Worm (Caenorhabditis elegans) whole organism, L4 larva: Measurements from ENCODE around the gene top-3.

Experiments
- F26F4.8 ChIP-seq: fragments of 200-800 bp; sonication (Bioruptor generic); conservative IDR thresholded peaks from 2 replicates; pipeline ENCODE4 v1.3.6; 2022; ENCODE audit warnings: missing genetic modification characterization, missing compliant biosample characterization
- F44E2.7 ChIP-seq: fragments of 200-800 bp; sonication (Bioruptor generic); IDR thresholded peaks from 2 replicates; pipeline ENCODE4 v2.1.2; 2022; ENCODE audit warnings: missing genetic modification characterization, missing compliant biosample characterization
- F49E8.2 ChIP-seq: sonication (generic microtip); optimal IDR thresholded peaks from 2 replicates; lab custom pipeline; 2016; ENCODE audit warnings: missing compliant biosample characterization, mild to moderate bottlenecking, missing genetic modification characterization, borderline replicate concordance
- R02D3.7 ChIP-seq: fragments of 150-350 bp; sonication (generic microtip); optimal IDR thresholded peaks from 3 replicates; lab custom pipeline; 2014; ENCODE audit warnings: missing biosample characterization, missing genetic modification characterization
- Y75B8A.6 ChIP-seq: fragments of 200-800 bp; sonication (Bioruptor generic); IDR thresholded peaks from 2 replicates; pipeline ENCODE4 v1.3.6; 2022; ENCODE audit warnings: missing genetic modification reagents, missing genetic modification characterization, missing compliant biosample characterization
- ZK337.2 ChIP-seq: fragments of 200-800 bp; sonication (Bioruptor generic); IDR thresholded peaks from 2 replicates; pipeline ENCODE4 v1.3.6; 2022; ENCODE audit warnings: missing genetic modification reagents, missing genetic modification characterization, missing compliant biosample characterization
- ZK546.5 ChIP-seq, 2 experiments: sonication (generic microtip); optimal IDR thresholded peaks; 2 replicates each; lab custom pipeline; 2017; ENCODE audit warnings: missing biosample characterization in 2 of 2, missing genetic modification characterization in 2 of 2
- aha-1 ChIP-seq: fragments of 150-350 bp; peaks from one replicate; lab custom pipeline; 2014; ENCODE audit warnings: missing biosample characterization, missing genetic modification characterization
- aly-2 ChIP-seq: sonication (generic microtip); optimal IDR thresholded peaks from 2 replicates; lab custom pipeline; 2018; ENCODE audit warnings: missing biosample characterization, missing genetic modification characterization
- attf-4 ChIP-seq: sonication (generic microtip); optimal IDR thresholded peaks from 3 replicates; lab custom pipeline; 2017; ENCODE audit warnings: missing biosample characterization, missing genetic modification characterization
- ceh-28 ChIP-seq: fragments of 150-350 bp; optimal IDR thresholded peaks from 2 replicates; lab custom pipeline; 2014; ENCODE audit warnings: missing biosample characterization, missing genetic modification reagents, missing genetic modification characterization
- ceh-32 ChIP-seq: sonication (generic microtip); optimal IDR thresholded peaks from 2 replicates; lab custom pipeline; 2016; ENCODE audit warnings: mild to moderate bottlenecking, missing genetic modification characterization, missing compliant biosample characterization; ENCODE audit not compliant: poor library complexity
- ceh-62 ChIP-seq: sonication (generic microtip); optimal IDR thresholded peaks from 2 replicates; lab custom pipeline; 2017; ENCODE audit warnings: missing biosample characterization, missing genetic modification characterization
- daf-16 ChIP-seq, 3 experiments: sonication (generic microtip); optimal IDR thresholded peaks; 2 replicates each; lab custom pipeline; 2016 to 2017; ENCODE audit warnings: missing genetic modification characterization in 3 of 3, missing genetic modification reagents in 3 of 3, mild to moderate bottlenecking in 2 of 3, missing compliant biosample characterization in 2 of 3, missing biosample characterization in 1 of 3, moderate library complexity in 1 of 3
- daf-8 ChIP-seq: fragments of 200-800 bp; sonication (Bioruptor generic); IDR thresholded peaks from 2 replicates; pipeline ENCODE4 v1.3.6; 2022; ENCODE audit warnings: missing genetic modification characterization, missing compliant biosample characterization
- dmd-6 ChIP-seq: fragments of 200-800 bp; sonication (Bioruptor generic); IDR thresholded peaks from 2 replicates; pipeline ENCODE4 v1.3.6; 2022; ENCODE audit warnings: missing genetic modification reagents, missing genetic modification characterization, missing compliant biosample characterization
- egl-43 ChIP-seq: fragments of 200-800 bp; sonication (Bioruptor generic); IDR thresholded peaks from 2 replicates; pipeline ENCODE4 v1.3.6; 2022; ENCODE audit warnings: missing genetic modification reagents, missing genetic modification characterization, missing compliant biosample characterization
- fkh-10 ChIP-seq: fragments of 150-350 bp; optimal IDR thresholded peaks from 2 replicates; lab custom pipeline; 2014; ENCODE audit warnings: missing biosample characterization, missing genetic modification reagents, missing genetic modification characterization
- hif-1 ChIP-seq, 2 experiments: sonication (generic microtip); optimal IDR thresholded peaks; 2 replicates each; lab custom pipeline; 2016 to 2017; ENCODE audit warnings: missing compliant biosample characterization in 2 of 2, missing genetic modification characterization in 2 of 2, missing genetic modification reagents in 2 of 2, missing genotype in 2 of 2, mild to moderate bottlenecking in 1 of 2
- hlh-11 ChIP-seq: fragments of 200-800 bp; sonication (Bioruptor generic); optimal IDR thresholded peaks from 2 replicates; lab custom pipeline; 2018; ENCODE audit warnings: mild to moderate bottlenecking, missing genetic modification characterization, missing compliant biosample characterization
- hmg-1.1 ChIP-seq: fragments of 200-800 bp; sonication (Bioruptor generic); IDR thresholded peaks from 2 replicates; pipeline ENCODE4 v1.3.6; 2022; ENCODE audit warnings: missing genetic modification reagents, missing genetic modification characterization, missing compliant biosample characterization
- lin-1 ChIP-seq: fragments of 200-800 bp; sonication (Bioruptor generic); IDR thresholded peaks from 2 replicates; pipeline ENCODE4 v1.3.6; 2022; ENCODE audit warnings: missing genetic modification reagents, missing genetic modification characterization, missing compliant biosample characterization
- lin-15B ChIP-seq: fragments of 150-350 bp; sonication (generic microtip); optimal IDR thresholded peaks from 3 replicates; lab custom pipeline; 2014; ENCODE audit warnings: missing biosample characterization, missing genetic modification characterization
- lin-29 ChIP-seq: fragments of 200-800 bp; sonication (Bioruptor generic); IDR thresholded peaks from 2 replicates; pipeline ENCODE4 v1.3.6; 2022; ENCODE audit warnings: missing genetic modification reagents, missing genetic modification characterization, missing compliant biosample characterization
- lin-38 ChIP-seq: fragments of 200-800 bp; sonication (Bioruptor generic); IDR thresholded peaks from 2 replicates; pipeline ENCODE4 v1.3.6; 2022; ENCODE audit warnings: missing genetic modification reagents, missing genetic modification characterization, missing compliant biosample characterization
- lin-39 ChIP-seq: fragments of 150-350 bp; optimal IDR thresholded peaks from 2 replicates; lab custom pipeline; 2014; ENCODE audit warnings: missing biosample characterization, missing genetic modification reagents, missing genetic modification characterization
- lsy-2 ChIP-seq, 2 experiments: fragments of 150-350 bp in 1 of 2; sonication (generic microtip) in 1 of 2; optimal IDR thresholded peaks; 2 replicates each; lab custom pipeline; 2014 to 2017; ENCODE audit warnings: missing biosample characterization in 2 of 2, missing genetic modification characterization in 2 of 2
- mdl-1 ChIP-seq, 2 experiments: fragments of 150-350 bp in 1 of 2; sonication (generic microtip) in 1 of 2; optimal IDR thresholded peaks; 2 replicates each; lab custom pipeline; 2014 to 2017; ENCODE audit warnings: missing biosample characterization in 2 of 2, missing genetic modification characterization in 2 of 2
- mep-1 ChIP-seq: fragments of 150-350 bp; sonication (generic microtip); optimal IDR thresholded peaks from 3 replicates; lab custom pipeline; 2014; ENCODE audit warnings: missing biosample characterization, missing genetic modification characterization
- mes-2 ChIP-seq: sonication (generic microtip); optimal IDR thresholded peaks from 2 replicates; lab custom pipeline; 2016; ENCODE audit warnings: missing genotype, mild to moderate bottlenecking, missing genetic modification characterization, missing compliant biosample characterization; ENCODE audit not compliant: poor library complexity, severe bottlenecking
- mxl-3 ChIP-seq: fragments of 200-800 bp; sonication (Bioruptor generic); optimal IDR thresholded peaks from 2 replicates; lab custom pipeline; 2018; ENCODE audit warnings: mild to moderate bottlenecking, missing genetic modification characterization, missing compliant biosample characterization
- nhr-10 ChIP-seq: fragments of 150-350 bp; optimal IDR thresholded peaks from 2 replicates; lab custom pipeline; 2014; ENCODE audit warnings: missing biosample characterization, missing genetic modification characterization
- nhr-102 ChIP-seq: sonication (generic microtip); optimal IDR thresholded peaks from 2 replicates; lab custom pipeline; 2016; ENCODE audit warnings: mild to moderate bottlenecking, missing genetic modification characterization, moderate library complexity, missing compliant biosample characterization
- nhr-111 ChIP-seq: fragments of 200-800 bp; sonication (Bioruptor generic); optimal IDR thresholded peaks from 2 replicates; lab custom pipeline; 2018; ENCODE audit warnings: mild to moderate bottlenecking, missing genetic modification characterization, missing compliant biosample characterization
- nhr-25 ChIP-seq: sonication (generic microtip); optimal IDR thresholded peaks from 2 replicates; lab custom pipeline; 2017; ENCODE audit warnings: missing genetic modification characterization, mild to moderate bottlenecking, missing compliant biosample characterization, antibody characterized with exemption, moderate library complexity, borderline replicate concordance; ENCODE audit not compliant: insufficient read depth
- nhr-28 ChIP-seq: fragments of 150-350 bp; optimal IDR thresholded peaks from 2 replicates; lab custom pipeline; 2014; ENCODE audit warnings: missing biosample characterization, missing genetic modification characterization
- nhr-6 ChIP-seq: fragments of 150-350 bp; optimal IDR thresholded peaks from 2 replicates; lab custom pipeline; 2014; ENCODE audit warnings: missing biosample characterization, missing genetic modification characterization
- php-3 ChIP-seq: fragments of 200-800 bp; sonication (Bioruptor generic); IDR thresholded peaks from 2 replicates; pipeline ENCODE4 v1.3.6; 2022; ENCODE audit warnings: missing genetic modification reagents, missing genetic modification characterization, missing compliant biosample characterization
- set-16 ChIP-seq: fragments of 200-800 bp; sonication (Bioruptor generic); IDR thresholded peaks from 2 replicates; pipeline ENCODE4 v1.3.6; 2022; ENCODE audit warnings: missing genetic modification reagents, missing genetic modification characterization, missing compliant biosample characterization
- snpc-1.2 ChIP-seq: fragments of 200-800 bp; sonication (Bioruptor generic); IDR thresholded peaks from 2 replicates; pipeline ENCODE4 v1.3.6; 2022; ENCODE audit warnings: missing genetic modification reagents, missing genetic modification characterization, missing compliant biosample characterization
- snpc-4 ChIP-seq: fragments of 150-350 bp; optimal IDR thresholded peaks from 2 replicates; lab custom pipeline; 2014; ENCODE audit warnings: missing biosample characterization, missing genetic modification characterization
- unc-62 ChIP-seq, 3 experiments: fragments of 150-350 bp in 1 of 3; sonication (generic microtip); optimal IDR thresholded peaks in 2 of 3; peaks in 1 of 3; 1 replicate in 1 of 3; 2 replicates in 2 of 3; lab custom pipeline; 2014 to 2017; ENCODE audit warnings: missing biosample characterization in 3 of 3, missing genetic modification characterization in 3 of 3, missing genetic modification reagents in 3 of 3, missing genotype in 1 of 3
- vab-7 ChIP-seq: fragments of 200-800 bp; sonication (Bioruptor generic); IDR thresholded peaks from 2 replicates; pipeline ENCODE4 v1.3.6; 2022; ENCODE audit warnings: missing genetic modification reagents, missing genetic modification characterization, missing compliant biosample characterization
- zag-1 ChIP-seq: fragments of 150-350 bp; optimal IDR thresholded peaks from 2 replicates; lab custom pipeline; 2014; ENCODE audit warnings: missing biosample characterization, missing genetic modification characterization
- zfp-3 ChIP-seq: fragments of 200-800 bp; sonication (Bioruptor generic); conservative IDR thresholded peaks from 2 replicates; pipeline ENCODE4 v1.3.6; 2022; ENCODE audit warnings: missing genetic modification reagents, missing genetic modification characterization, missing compliant biosample characterization
- zip-11 ChIP-seq: fragments of 200-800 bp; sonication (Bioruptor generic); IDR thresholded peaks from 2 replicates; pipeline ENCODE4 v1.3.6; 2022; ENCODE audit warnings: missing genetic modification characterization, missing compliant biosample characterization

The top-3 gene

ce11 chrIII:11920187-11920785 lies 39.7 kb downstream of the top-3 start, which contains the start of the genes ccf-1 and trap-4 (continued):
- peak; percentile 51 for TF ChIP-seq hlh-11 (tag; lab: Kevin White, UChicago)
- no peak for TF ChIP-seq fkh-10 (GFP tag; lab: Kevin White, UChicago)
- TF ChIP-seq lin-38 (GFP tag; lab: Robert Waterston, UW) = peak; percentile 55
- TF ChIP-seq set-16 (GFP tag; lab: Robert Waterston, UW) = no peak
- no peak for TF ChIP-seq hmg-1.1 (GFP tag; lab: Robert Waterston, UW)
- peak; percentile 83 for TF ChIP-seq mes-2 (tag; lab: Kevin White, UChicago)
- no peak for TF ChIP-seq lin-39
- TF ChIP-seq R02D3.7 = no peak
- TF ChIP-seq zfp-3 (GFP tag; lab: Robert Waterston, UW) = no peak
- TF ChIP-seq mdl-1 (tag; optimal IDR thresholded peaks at IDR 0.05; lab: Kevin White, UChicago) = no peak
- TF ChIP-seq hif-1 (tag; optimal IDR thresholded peaks at IDR 0.05; lab: Kevin White, UChicago) = peak in 1 of 2 experiments; percentile 45
- TF ChIP-seq nhr-10 (tag; lab: Kevin White, UChicago) = no peak
- no peak for TF ChIP-seq nhr-6 (tag; lab: Kevin White, UChicago)
- peak in 1 of 2 experiments; percentile 8 for TF ChIP-seq unc-62 (GFP tag; optimal IDR thresholded peaks at IDR 0.05 in 1 of 2; lab: Kevin White, UChicago)
- no peak for TF ChIP-seq unc-62 (tag; optimal IDR thresholded peaks at IDR 0.05; lab: Kevin White, UChicago)
- no peak for TF ChIP-seq F44E2.7

DNA sequence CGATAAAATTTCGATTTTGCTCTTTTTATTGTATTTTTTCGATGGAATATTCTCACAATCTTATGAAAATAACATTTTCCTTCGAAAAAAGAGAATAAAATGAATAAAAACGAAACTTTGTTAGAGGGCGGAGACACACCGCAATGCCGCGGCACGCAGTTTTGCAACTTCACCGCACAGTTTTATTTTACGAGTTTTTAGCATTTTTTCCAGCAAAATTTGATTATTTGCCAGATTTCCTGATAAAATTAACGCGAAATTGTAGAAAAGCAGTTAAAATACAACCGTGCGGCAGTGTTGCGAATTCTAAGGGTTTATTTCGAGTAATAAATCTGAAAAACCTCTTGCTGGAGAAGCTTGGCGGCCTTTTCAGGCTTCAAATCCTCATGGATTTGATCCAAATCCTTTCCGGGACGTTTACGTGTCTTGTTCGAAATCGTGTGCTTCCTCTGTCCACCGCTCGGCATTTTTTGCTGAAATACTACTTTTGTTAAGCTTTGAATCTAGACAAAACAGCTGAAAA lies 41.7 kb downstream of the top-3 start, which contains the start of gene znf-593:
TSS of gene znf-593 (minus strand) at position 473 of the 523 bp plus-strand sequence.
- no peak for TF ChIP-seq ceh-32
- TF ChIP-seq hmg-1.1 (GFP tag; lab: Robert Waterston, UW) = no peak
- TF ChIP-seq ceh-28 = no peak
- no peak for TF ChIP-seq mxl-3
- no peak for TF ChIP-seq zag-1 (tag; lab: Kevin White, UChicago)
- TF ChIP-seq mep-1 = peak; percentile 21
- TF ChIP-seq snpc-4 (tag; lab: Kevin White, UChicago) = no peak
- TF ChIP-seq nhr-25 (tag; lab: Kevin White, UChicago) = no peak
- no peak for TF ChIP-seq Y75B8A.6 (GFP tag; lab: Robert Waterston, UW)
- TF ChIP-seq php-3 (GFP tag; lab: Robert Waterston, UW) = peak; percentile 49; the same call in 1 of the 2 replicates
- TF ChIP-seq vab-7 (GFP tag; lab: Robert Waterston, UW) = no peak
- TF ChIP-seq attf-4 (tag; lab: Kevin White, UChicago) = no peak
- TF ChIP-seq F26F4.8 = no peak
- no peak for TF ChIP-seq nhr-28 (tag; lab: Kevin White, UChicago)
- no peak for TF ChIP-seq unc-62 (GFP tag; optimal IDR thresholded peaks at IDR 0.05 in 1 of 2; lab: Kevin White, UChicago)
- TF ChIP-seq unc-62 (tag; optimal IDR thresholded peaks at IDR 0.05; lab: Kevin White, UChicago) = no peak
- no peak for TF ChIP-seq egl-43
- TF ChIP-seq daf-8 (GFP tag; lab: Robert Waterston, UW) = no peak
- no peak for TF ChIP-seq lin-39
- TF ChIP-seq lin-1 (GFP tag; lab: Robert Waterston, UW) = no peak
- peak; percentile 61 for TF ChIP-seq mes-2 (tag; lab: Kevin White, UChicago)
- no peak for TF ChIP-seq lin-29 (GFP tag; lab: Robert Waterston, UW)
- TF ChIP-seq zip-11 (GFP tag; lab: Robert Waterston, UW) = no peak
- TF ChIP-seq aha-1 (tag; lab: Kevin White, UChicago) = peak; percentile 52
- no peak for TF ChIP-seq ZK337.2 (GFP tag; lab: Robert Waterston, UW)
- no peak for TF ChIP-seq nhr-102 (tag; lab: Kevin White, UChicago)
- no peak for TF ChIP-seq nhr-111 (GFP tag; lab: Kevin White, UChicago)
- TF ChIP-seq hif-1 (tag; optimal IDR thresholded peaks at IDR 0.05; lab: Kevin White, UChicago) = no peak
- TF ChIP-seq aly-2 (tag; lab: Kevin White, UChicago) = no peak
- no peak for TF ChIP-seq snpc-1.2 (GFP tag; lab: Robert Waterston, UW)
- TF ChIP-seq lsy-2 (tag; optimal IDR thresholded peaks at IDR 0.05; lab: Kevin White, UChicago) = peak in 1 of 2 experiments; percentile 30
- TF ChIP-seq ceh-62 (tag; lab: Kevin White, UChicago) = no peak
- TF ChIP-seq lin-15B = no peak
- no peak for TF ChIP-seq ZK546.5 (tag; optimal IDR thresholded peaks at IDR 0.05; lab: Kevin White, UChicago)
- TF ChIP-seq dmd-6 (GFP tag; lab: Robert Waterston, UW) = no peak
- TF ChIP-seq F49E8.2 = no peak
- TF ChIP-seq daf-16 (GFP tag; optimal IDR thresholded peaks at IDR 0.05; lab: Kevin White, UChicago) = no peak
- peak; percentile 11 for TF ChIP-seq daf-16 (tag; optimal IDR thresholded peaks at IDR 0.05; lab: Kevin White, UChicago)
